Worm (Caenorhabditis elegans) whole organism, L1 larva: ENCODE results near the gene D1044.6.

Experiments used
- C16A3.4 ChIP-seq: fragments of 150-350 bp; optimal IDR thresholded peaks from 2 replicates; lab custom pipeline; 2014; ENCODE audit warnings: missing biosample characterization, missing genetic modification characterization
- aha-1 ChIP-seq: fragments of 150-350 bp; optimal IDR thresholded peaks from 2 replicates; lab custom pipeline; 2014; ENCODE audit warnings: missing biosample characterization, missing genetic modification characterization
- alr-1 ChIP-seq: fragments of 200-800 bp; sonication (Bioruptor generic); optimal IDR thresholded peaks from 2 replicates; lab custom pipeline; 2018; ENCODE audit warnings: borderline replicate concordance, mild to moderate bottlenecking, missing genetic modification characterization, missing compliant biosample characterization
- aly-2 ChIP-seq: fragments of 150-350 bp; optimal IDR thresholded peaks from 2 replicates; lab custom pipeline; 2014; ENCODE audit warnings: missing biosample characterization, missing genetic modification characterization
- ama-1 ChIP-seq: fragments of 150-350 bp; optimal IDR thresholded peaks from 2 replicates; lab custom pipeline; 2014
- blmp-1 ChIP-seq: fragments of 150-350 bp; optimal IDR thresholded peaks from 2 replicates; lab custom pipeline; 2014; ENCODE audit warnings: missing biosample characterization, missing genetic modification characterization
- ceh-63 ChIP-seq: fragments of 200-800 bp; sonication (Bioruptor generic); optimal IDR thresholded peaks from 2 replicates; lab custom pipeline; 2018; ENCODE audit warnings: mild to moderate bottlenecking, missing genetic modification characterization, missing compliant biosample characterization
- ceh-8 ChIP-seq: fragments of 200-800 bp; sonication (Bioruptor generic); optimal IDR thresholded peaks from 2 replicates; lab custom pipeline; 2018; ENCODE audit warnings: mild to moderate bottlenecking, missing genetic modification characterization, moderate library complexity, missing compliant biosample characterization
- ceh-82 ChIP-seq, 3 experiments: fragments of 150-350 bp in 1 of 3; sonication (generic microtip) in 2 of 3; optimal IDR thresholded peaks; 2 replicates each; lab custom pipeline; 2014 to 2017; ENCODE audit warnings: missing biosample characterization in 3 of 3, missing genetic modification characterization in 3 of 3
- ceh-90 ChIP-seq: sonication (generic microtip); optimal IDR thresholded peaks from 2 replicates; lab custom pipeline; 2016; ENCODE audit warnings: missing genetic modification characterization, missing compliant biosample characterization
- dpl-1 ChIP-seq, 3 experiments: fragments of 150-350 bp in 2 of 3; sonication (generic microtip) in 1 of 3; optimal IDR thresholded peaks; 2 replicates each; lab custom pipeline; 2014 to 2017; ENCODE audit warnings: missing biosample characterization in 3 of 3, missing genetic modification characterization in 3 of 3, missing genetic modification reagents in 3 of 3
- dsc-1 ChIP-seq: sonication (generic microtip); optimal IDR thresholded peaks from 2 replicates; lab custom pipeline; 2016; ENCODE audit warnings: mild to moderate bottlenecking, missing genetic modification characterization, missing compliant biosample characterization
- egl-27 ChIP-seq, 2 experiments: fragments of 150-350 bp in 1 of 2; sonication (generic microtip); optimal IDR thresholded peaks; 3 replicates each; lab custom pipeline; 2017 to 2018; ENCODE audit warnings: missing biosample characterization in 2 of 2, missing genetic modification characterization in 2 of 2, missing genetic modification reagents in 2 of 2
- elt-2 ChIP-seq: sonication (generic microtip); optimal IDR thresholded peaks from 2 replicates; lab custom pipeline; 2016; ENCODE audit warnings: missing genetic modification characterization, mild to moderate bottlenecking, inconsistent platforms, missing compliant biosample characterization, missing genetic modification reagents
- fkh-10 ChIP-seq: sonication (generic microtip); optimal IDR thresholded peaks from 2 replicates; lab custom pipeline; 2017; ENCODE audit warnings: missing biosample characterization, missing genetic modification reagents, missing genetic modification characterization
- fkh-4 ChIP-seq: sonication (generic microtip); optimal IDR thresholded peaks from 2 replicates; lab custom pipeline; 2016; ENCODE audit warnings: missing compliant biosample characterization, missing genetic modification characterization, borderline replicate concordance
- hlh-17 ChIP-seq: fragments of 200-800 bp; sonication (Bioruptor generic); optimal IDR thresholded peaks from 2 replicates; lab custom pipeline; 2018; ENCODE audit warnings: missing genetic modification characterization, mild to moderate bottlenecking, missing compliant biosample characterization, moderate library complexity, borderline replicate concordance
- hpl-2 ChIP-seq: fragments of 150-350 bp; optimal IDR thresholded peaks from 2 replicates; lab custom pipeline; 2014; ENCODE audit warnings: missing biosample characterization, missing genetic modification reagents, missing genetic modification characterization
- isw-1 ChIP-seq: fragments of 200-800 bp; sonication (Bioruptor generic); IDR thresholded peaks from 2 replicates; pipeline ENCODE4 v1.3.6; 2022; ENCODE audit warnings: missing genetic modification characterization, missing compliant biosample characterization
- jun-1 ChIP-seq: fragments of 150-350 bp; optimal IDR thresholded peaks from 2 replicates; lab custom pipeline; 2014; ENCODE audit warnings: missing biosample characterization, missing genetic modification reagents, missing genetic modification characterization
- lin-13 ChIP-seq: fragments of 150-350 bp; optimal IDR thresholded peaks from 2 replicates; lab custom pipeline; 2014; ENCODE audit warnings: missing biosample characterization, missing genetic modification reagents, missing genetic modification characterization
- lin-39 ChIP-seq: fragments of 150-350 bp; optimal IDR thresholded peaks from 2 replicates; lab custom pipeline; 2014; ENCODE audit warnings: missing biosample characterization, missing genetic modification reagents, missing genetic modification characterization
- lir-3 ChIP-seq: sonication (generic microtip); optimal IDR thresholded peaks from 2 replicates; lab custom pipeline; 2016; ENCODE audit warnings: mild to moderate bottlenecking, missing genetic modification characterization, moderate library complexity, missing compliant biosample characterization; ENCODE audit not compliant: poor library complexity
- mep-1 ChIP-seq: fragments of 150-350 bp; optimal IDR thresholded peaks from 2 replicates; lab custom pipeline; 2014; ENCODE audit warnings: missing biosample characterization, missing genetic modification characterization
- nhr-19 ChIP-seq: fragments of 200-800 bp; sonication (Bioruptor generic); conservative IDR thresholded peaks from 2 replicates; pipeline ENCODE4 v1.3.6; 2022; ENCODE audit warnings: missing genetic modification characterization, missing compliant biosample characterization
- nhr-28 ChIP-seq: fragments of 150-350 bp; optimal IDR thresholded peaks from 2 replicates; lab custom pipeline; 2014; ENCODE audit warnings: missing biosample characterization, missing genetic modification characterization
- nhr-71 ChIP-seq: sonication (generic microtip); optimal IDR thresholded peaks from 2 replicates; lab custom pipeline; 2016; ENCODE audit warnings: mild to moderate bottlenecking, missing genetic modification characterization, moderate library complexity, missing compliant biosample characterization
- nhr-76 ChIP-seq: sonication (generic microtip); optimal IDR thresholded peaks from 2 replicates; lab custom pipeline; 2017; ENCODE audit warnings: missing biosample characterization, missing genetic modification characterization
- nhr-77 ChIP-seq: fragments of 150-350 bp; optimal IDR thresholded peaks from 2 replicates; lab custom pipeline; 2014; ENCODE audit warnings: missing biosample characterization, missing genetic modification characterization
- nhr-84 ChIP-seq: sonication (generic microtip); optimal IDR thresholded peaks from 2 replicates; lab custom pipeline; 2017; ENCODE audit warnings: missing biosample characterization, missing genetic modification characterization
- nhr-85 ChIP-seq: sonication (generic microtip); peaks from one replicate; lab custom pipeline; 2016; ENCODE audit warnings: missing genetic modification characterization, inconsistent platforms, missing compliant biosample characterization
- nhr-90 ChIP-seq: sonication (generic microtip); optimal IDR thresholded peaks from 2 replicates; lab custom pipeline; 2016; ENCODE audit warnings: mild to moderate bottlenecking, missing genetic modification characterization, missing compliant biosample characterization; ENCODE audit not compliant: poor library complexity
- pag-3 ChIP-seq: sonication (generic microtip); optimal IDR thresholded peaks from 2 replicates; lab custom pipeline; 2017; ENCODE audit warnings: missing genetic modification characterization, mild to moderate bottlenecking, missing compliant biosample characterization, antibody characterized with exemption, borderline replicate concordance; ENCODE audit not compliant: insufficient read depth
- pax-3 ChIP-seq: fragments of 200-800 bp; sonication (Bioruptor generic); optimal IDR thresholded peaks from 2 replicates; lab custom pipeline; 2018; ENCODE audit warnings: mild to moderate bottlenecking, missing genetic modification characterization, moderate library complexity, missing compliant biosample characterization
- pqm-1 ChIP-seq: sonication (generic microtip); optimal IDR thresholded peaks from 3 replicates; lab custom pipeline; 2017; ENCODE audit warnings: missing biosample characterization, missing genetic modification characterization
- rnt-1 ChIP-seq: sonication (generic microtip); optimal IDR thresholded peaks from 2 replicates; lab custom pipeline; 2016; ENCODE audit warnings: mild to moderate bottlenecking, missing genetic modification characterization, moderate library complexity, missing compliant biosample characterization
- skn-1 ChIP-seq: fragments of 150-350 bp; optimal IDR thresholded peaks from 2 replicates; lab custom pipeline; 2014; ENCODE audit warnings: missing biosample characterization, missing genetic modification characterization
- snpc-4 ChIP-seq: fragments of 150-350 bp; optimal IDR thresholded peaks from 2 replicates; lab custom pipeline; 2014; ENCODE audit warnings: missing biosample characterization, missing genetic modification characterization
- snu-23 ChIP-seq: sonication (generic microtip); optimal IDR thresholded peaks from 2 replicates; lab custom pipeline; 2016; ENCODE audit warnings: missing genetic modification characterization, missing compliant biosample characterization
- sptf-1 ChIP-seq: fragments of 150-350 bp; optimal IDR thresholded peaks from 2 replicates; lab custom pipeline; 2014; ENCODE audit warnings: missing biosample characterization, missing genetic modification characterization
- sup-37 ChIP-seq: fragments of 200-800 bp; sonication (Bioruptor generic); optimal IDR thresholded peaks from 2 replicates; lab custom pipeline; 2018; ENCODE audit warnings: mild to moderate bottlenecking, missing genetic modification characterization, missing compliant biosample characterization
- tbx-2 ChIP-seq: sonication (generic microtip); optimal IDR thresholded peaks from 2 replicates; lab custom pipeline; 2016; ENCODE audit warnings: missing genetic modification characterization, missing compliant biosample characterization
- tlp-1 ChIP-seq: fragments of 150-350 bp; optimal IDR thresholded peaks from 2 replicates; lab custom pipeline; 2014; ENCODE audit warnings: missing biosample characterization, missing genetic modification characterization
- unc-30 ChIP-seq: sonication (generic microtip); optimal IDR thresholded peaks from 2 replicates; lab custom pipeline; 2017; ENCODE audit warnings: missing biosample characterization, missing genetic modification characterization
- unc-86 ChIP-seq: sonication (generic microtip); optimal IDR thresholded peaks from 2 replicates; lab custom pipeline; 2016; ENCODE audit warnings: missing genetic modification characterization, missing compliant biosample characterization
- vab-15 ChIP-seq: sonication (generic microtip); optimal IDR thresholded peaks from 2 replicates; lab custom pipeline; 2017; ENCODE audit warnings: missing genotype, mild to moderate bottlenecking, missing genetic modification characterization, missing compliant biosample characterization
- zag-1 ChIP-seq: fragments of 150-350 bp; optimal IDR thresholded peaks from 2 replicates; lab custom pipeline; 2014; ENCODE audit warnings: missing biosample characterization, missing genetic modification characterization
- zip-4 ChIP-seq: fragments of 200-800 bp; sonication (Bioruptor generic); optimal IDR thresholded peaks from 2 replicates; lab custom pipeline; 2018; ENCODE audit warnings: mild to moderate bottlenecking, missing genetic modification characterization, moderate library complexity, missing compliant biosample characterization
- ztf-4 ChIP-seq: fragments of 150-350 bp; optimal IDR thresholded peaks from 2 replicates; lab custom pipeline; 2014; ENCODE audit warnings: missing biosample characterization, missing genetic modification characterization

Gene D1044.6

DNA sequence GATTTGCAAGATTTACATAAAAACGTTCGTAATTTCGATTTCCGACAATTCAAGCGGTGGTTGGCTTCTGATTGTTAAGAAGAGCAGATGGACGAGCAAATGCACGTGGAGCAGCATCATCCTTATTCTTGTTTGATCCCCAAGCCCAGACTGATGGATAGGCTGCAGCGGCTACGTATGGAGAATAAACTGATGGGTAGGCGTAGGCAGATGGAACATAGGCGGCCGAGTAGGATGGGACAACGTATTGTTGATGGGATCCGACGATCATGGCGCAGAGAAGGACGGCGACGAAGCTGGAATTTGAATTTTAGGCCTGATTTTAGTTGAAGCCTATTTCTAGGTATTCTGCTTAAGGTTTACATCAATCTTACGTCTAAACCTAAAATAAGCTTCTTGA, 25.3 kb upstream of the D1044.6 start:
- TF ChIP-seq dpl-1 (GFP tag; optimal IDR thresholded peaks at IDR 0.05; lab: Kevin White, UChicago) = no peak
- TF ChIP-seq egl-27 (tag; optimal IDR thresholded peaks at IDR 0.05; lab: Kevin White, UChicago) = no peak
- no peak for TF ChIP-seq fkh-4
- no peak for TF ChIP-seq isw-1 (GFP tag; lab: Robert Waterston, UW)
- TF ChIP-seq aly-2 (tag; lab: Kevin White, UChicago) = no peak
- TF ChIP-seq fkh-10 = no peak
- no peak for TF ChIP-seq snpc-4
- TF ChIP-seq skn-1 (tag; lab: Kevin White, UChicago) = no peak
- no peak for TF ChIP-seq jun-1
- TF ChIP-seq unc-30 (tag; lab: Kevin White, UChicago) = no peak
- TF ChIP-seq C16A3.4 (tag; lab: Kevin White, UChicago) = no peak
- no peak for TF ChIP-seq pqm-1 (tag; lab: Kevin White, UChicago)
- TF ChIP-seq nhr-84 (tag; lab: Kevin White, UChicago) = no peak
- no peak for TF ChIP-seq unc-86 (tag; lab: Kevin White, UChicago)
- TF ChIP-seq tbx-2 (tag; lab: Kevin White, UChicago) = no peak
- no peak for TF ChIP-seq pax-3
- no peak for TF ChIP-seq sptf-1 (tag; lab: Kevin White, UChicago)
- TF ChIP-seq ceh-82 (tag; optimal IDR thresholded peaks at IDR 0.05; lab: Kevin White, UChicago) = no peak
- no peak for TF ChIP-seq vab-15

DNA sequence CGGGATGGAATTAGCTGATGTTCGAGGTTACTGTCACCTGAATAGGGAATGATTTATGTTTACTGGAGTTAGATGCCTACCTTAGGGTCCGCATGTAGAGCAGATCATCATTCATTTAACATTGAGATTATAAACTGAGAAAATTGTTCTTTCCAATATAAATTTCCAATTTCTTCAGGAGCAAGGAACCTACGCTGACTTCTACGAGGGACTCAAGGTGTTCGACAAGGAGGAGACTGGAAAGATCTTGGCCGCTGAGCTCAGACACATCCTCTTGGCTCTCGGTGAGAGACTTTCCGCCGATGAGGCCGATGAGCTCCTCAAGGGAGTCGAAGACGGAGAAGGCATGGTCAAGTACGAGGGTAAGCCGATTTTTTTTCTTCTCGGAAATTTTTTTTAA, 23.5 kb upstream of the D1044.6 start:
- TF ChIP-seq tlp-1 (tag; lab: Kevin White, UChicago) (no peak), elt-2 (tag; lab: Kevin White, UChicago) (no peak), nhr-76 (tag; lab: Kevin White, UChicago) (no peak), nhr-19 (GFP tag; lab: Robert Waterston, UW) (no peak), lin-39 (no peak), nhr-85 (tag; lab: Kevin White, UChicago) (peak; percentile 51), hpl-2 (GFP tag; lab: Kevin White, UChicago) (no peak), blmp-1 (tag; lab: Kevin White, UChicago) (no peak), nhr-28 (tag; lab: Kevin White, UChicago) (no peak)

DNA sequence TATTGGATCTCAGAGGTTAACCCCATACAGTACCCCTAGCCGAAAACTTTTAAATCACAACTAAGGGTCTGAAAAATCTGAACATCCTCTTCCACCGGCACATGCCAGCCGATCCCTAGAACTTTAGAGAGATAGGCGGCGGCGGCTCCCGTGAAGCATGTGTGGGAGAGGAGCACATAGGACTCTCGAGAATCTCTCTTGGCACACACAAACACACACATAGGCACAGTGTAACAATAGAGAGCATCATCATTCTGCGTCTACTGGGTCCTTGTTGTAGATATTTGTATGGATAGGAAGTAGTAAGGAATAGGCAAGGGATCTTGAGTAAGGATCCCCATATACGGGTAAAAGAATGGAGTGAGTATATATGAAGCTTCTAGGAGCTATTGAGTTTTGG, 22.7 kb upstream of the D1044.6 start:
- TF ChIP-seq lin-39 (no peak), fkh-4 (no peak), ama-1 (no peak), nhr-90 (tag; lab: Kevin White, UChicago) (no peak), dsc-1 (tag; lab: Kevin White, UChicago) (peak; percentile 26), pax-3 (no peak), aha-1 (tag; lab: Kevin White, UChicago) (no peak), ceh-8 (GFP tag; lab: Kevin White, UChicago) (no peak), ceh-90 (tag; lab: Kevin White, UChicago) (no peak), ceh-63 (GFP tag; lab: Kevin White, UChicago) (no peak), lin-13 (GFP tag; lab: Kevin White, UChicago) (no peak), mep-1 (tag; lab: Kevin White, UChicago) (no peak), aly-2 (tag; lab: Kevin White, UChicago) (no peak), snu-23 (GFP tag; lab: Kevin White, UChicago) (peak; percentile 1), alr-1 (tag; lab: Kevin White, UChicago) (no peak), zag-1 (tag; lab: Kevin White, UChicago) (no peak), nhr-77 (tag; lab: Kevin White, UChicago) (no peak), nhr-71 (tag; lab: Kevin White, UChicago) (peak; percentile 33), rnt-1 (peak; percentile 55), blmp-1 (tag; lab: Kevin White, UChicago) (no peak), unc-86 (tag; lab: Kevin White, UChicago) (no peak), sup-37 (GFP tag; lab: Kevin White, UChicago) (no peak), ztf-4 (tag; lab: Kevin White, UChicago) (no peak), unc-30 (tag; lab: Kevin White, UChicago) (no peak), tlp-1 (tag; lab: Kevin White, UChicago) (no peak), C16A3.4 (tag; lab: Kevin White, UChicago) (no peak), lir-3 (tag; lab: Kevin White, UChicago) (no peak), ceh-82 (tag; optimal IDR thresholded peaks at IDR 0.05; lab: Kevin White, UChicago) (no peak), hlh-17 (GFP tag; lab: Kevin White, UChicago) (no peak), vab-15 (no peak), pag-3 (tag; lab: Kevin White, UChicago) (peak; percentile 89), zip-4 (GFP tag; lab: Kevin White, UChicago) (no peak)
